Worm (Caenorhabditis elegans): ENCODE measurements around the gene F59F3.6.

The F59F3.6 gene

ce11 chrX:10963453-10964046 is 35.5 kb downstream of the F59F3.6 start, which contains the start of gene nas-10 (continued):
- TF ChIP-seq pqm-1 (tag; optimal IDR thresholded peaks at IDR 0.05) (no peak), egl-13 (tag; optimal IDR thresholded peaks at IDR 0.05) (no peak), ceh-63 (GFP tag; optimal IDR thresholded peaks at IDR 0.05) (no peak), sup-37 (GFP tag; optimal IDR thresholded peaks at IDR 0.05) (no peak), jun-1 (tag; optimal IDR thresholded peaks at IDR 0.05) (peak; percentile 25), lin-39 (tag; optimal IDR thresholded peaks at IDR 0.05) (no peak), mab-9 (GFP tag; IDR thresholded peaks at IDR 0.05) (no peak), fos-1 (tag; optimal IDR thresholded peaks at IDR 0.05) (no peak), F16B12.6 (tag; optimal IDR thresholded peaks at IDR 0.05) (no peak), lin-15B (tag; optimal IDR thresholded peaks at IDR 0.05) (no peak), swsn-7 (tag; optimal IDR thresholded peaks at IDR 0.05) (peak; percentile 62), nhr-28 (tag; optimal IDR thresholded peaks at IDR 0.05) (no peak), nhr-47 (tag; optimal IDR thresholded peaks at IDR 0.05) (no peak), unc-130 (tag; optimal IDR thresholded peaks at IDR 0.05) (peak; percentile 25), irx-1 (tag; optimal IDR thresholded peaks at IDR 0.05) (peak; percentile 13), sptf-1 (tag; optimal IDR thresholded peaks at IDR 0.05) (no peak), aly-2 (tag; optimal IDR thresholded peaks at IDR 0.05) (no peak), ztf-4 (tag; optimal IDR thresholded peaks at IDR 0.05) (no peak), fkh-8 (tag; optimal IDR thresholded peaks at IDR 0.05) (no peak), efl-1 (optimal IDR thresholded peaks at IDR 0.05) (peak in 1 of 2 experiments; percentile 1), efl-1 (GFP tag; optimal IDR thresholded peaks at IDR 0.05 in 1 of 2) (peak in 1 of 2 experiments; percentile 86), elt-3 (tag; optimal IDR thresholded peaks at IDR 0.05) (peak in 1 of 6 experiments; percentile 18), unc-86 (tag; optimal IDR thresholded peaks at IDR 0.05) (peak; percentile 19), nhr-20 (tag; optimal IDR thresholded peaks at IDR 0.05) (peak; percentile 65), nhr-71 (tag; optimal IDR thresholded peaks at IDR 0.05) (peak; percentile 68), pag-3 (tag; optimal IDR thresholded peaks at IDR 0.05; ENCODE audit: borderline replicate concordance, insufficient read depth) (no peak), C16A3.4 (tag; optimal IDR thresholded peaks at IDR 0.05) (peak; percentile 52), C34B4.2 (tag; optimal IDR thresholded peaks at IDR 0.05) (no peak), tlp-1 (tag; optimal IDR thresholded peaks at IDR 0.05) (no peak), lir-3 (tag; optimal IDR thresholded peaks at IDR 0.05; ENCODE audit: poor library complexity) (peak; percentile 54), efl-3 (GFP tag; optimal IDR thresholded peaks at IDR 0.05) (no peak), ces-1 (GFP tag; optimal IDR thresholded peaks at IDR 0.05) (no peak)

ce11 chrX:10961724-10962123 is 37.4 kb downstream of the F59F3.6 start:
- TF ChIP-seq tbx-2 (tag; optimal IDR thresholded peaks at IDR 0.05) (no peak), lsy-2 (tag; optimal IDR thresholded peaks at IDR 0.05) (no peak), nhr-12 (tag; optimal IDR thresholded peaks at IDR 0.05) (no peak), ceh-88 (GFP tag; IDR thresholded peaks at IDR 0.05) (no peak), pqm-1 (tag; optimal IDR thresholded peaks at IDR 0.05) (no peak), ets-5 (GFP tag; IDR thresholded peaks at IDR 0.05) (no peak), blmp-1 (tag; optimal IDR thresholded peaks at IDR 0.05) (no peak), mab-9 (GFP tag; IDR thresholded peaks at IDR 0.05) (no peak), nhr-237 (tag; optimal IDR thresholded peaks at IDR 0.05) (no peak), irx-1 (tag; optimal IDR thresholded peaks at IDR 0.05) (no peak), snu-23 (GFP tag; optimal IDR thresholded peaks at IDR 0.05) (no peak), ces-1 (GFP tag; optimal IDR thresholded peaks at IDR 0.05) (no peak), fos-1 (tag; optimal IDR thresholded peaks at IDR 0.05) (no peak), lin-35 (GFP tag; optimal IDR thresholded peaks at IDR 0.05) (no peak), grh-1 (GFP tag; IDR thresholded peaks at IDR 0.05) (no peak)

Measured in whole organism, L1 larva.